Fruit fly (Drosophila melanogaster): Measurements from ENCODE around the gene CG33310.
A peak's percentile ranks its signal among the peaks of the same experiment; 100 is the strongest.

Gene CG33310

dm6 chr2L:15058118-15058402 is 31.4 kb downstream of the CG33310 start, which contains the start of gene CG33679:
Gene CG33679 (plus strand): TSS chr2L:15058303.
- TF ChIP-seq sens (GFP tag) = peak; percentile 50
- no peak for TF ChIP-seq gce (GFP tag; IDR thresholded peaks at IDR 0.05)
- TF ChIP-seq CG3065 (GFP tag; optimal IDR thresholded peaks at IDR 0.05) = no peak
- TF ChIP-seq slou (GFP tag; optimal IDR thresholded peaks at IDR 0.05) = no peak
- TF ChIP-seq sug (tag; optimal IDR thresholded peaks at IDR 0.05) = no peak
- no peak for TF ChIP-seq CG9437 (GFP tag; optimal IDR thresholded peaks at IDR 0.05)
- peak; percentile 26 for TF ChIP-seq Med (GFP tag)
- TF ChIP-seq CG1647 (GFP tag; optimal IDR thresholded peaks at IDR 0.05) = no peak
- TF ChIP-seq bigmax (GFP tag; optimal IDR thresholded peaks at IDR 0.05) = no peak
- no peak for TF ChIP-seq Doc2 (GFP tag; IDR thresholded peaks at IDR 0.05)
- TF ChIP-seq inv (GFP tag; IDR thresholded peaks at IDR 0.05; ENCODE audit: partially characterized antibody) = no peak
- no peak for TF ChIP-seq CG9876 (GFP tag; optimal IDR thresholded peaks at IDR 0.05)
- TF ChIP-seq HLHmδ (GFP tag; optimal IDR thresholded peaks at IDR 0.05) = no peak
- no peak for TF ChIP-seq salm (tag; optimal IDR thresholded peaks at IDR 0.05)
- peak; percentile 26 for TF ChIP-seq stwl (tag; optimal IDR thresholded peaks at IDR 0.05)
- TF ChIP-seq fu2 (GFP tag; optimal IDR thresholded peaks at IDR 0.05) = no peak
- peak; percentile 38 for TF ChIP-seq CG9797 (GFP tag; optimal IDR thresholded peaks at IDR 0.05)

dm6 chr2L:15059000-15059399 is 32.3 kb downstream of the CG33310 start:
- TF ChIP-seq CG4617 (GFP tag; optimal IDR thresholded peaks at IDR 0.05; ENCODE audit: borderline replicate concordance) (no peak), ken (GFP tag; IDR thresholded peaks at IDR 0.05) (no peak), CG4854 (GFP tag; optimal IDR thresholded peaks at IDR 0.05) (no peak), CG10366 (GFP tag; IDR thresholded peaks at IDR 0.05) (no peak), CG15514 (GFP tag; optimal IDR thresholded peaks at IDR 0.05) (no peak), CG3407 (GFP tag; optimal IDR thresholded peaks at IDR 0.05) (no peak), exex (tag; optimal IDR thresholded peaks at IDR 0.05) (peak; percentile 55), CG12104 (GFP tag; optimal IDR thresholded peaks at IDR 0.05) (no peak), Dref (GFP tag; IDR thresholded peaks at IDR 0.05) (0 out of 2 replicates have a peak, but pooled peaks have one; percentile 16), CG12219 (GFP tag; optimal IDR thresholded peaks at IDR 0.05) (no peak), Bdp1 (GFP tag; optimal IDR thresholded peaks at IDR 0.05) (no peak), CG31441 (GFP tag; IDR thresholded peaks at IDR 0.05) (no peak), Gsc (GFP tag; IDR thresholded peaks at IDR 0.05) (no peak), CG34422 (GFP tag; IDR thresholded peaks at IDR 0.05) (peak; percentile 10; the same call in 1 of the 3 replicates), B-H2 (GFP tag; optimal IDR thresholded peaks at IDR 0.05) (no peak), CG17385 (GFP tag; optimal IDR thresholded peaks at IDR 0.05) (no peak), cato (GFP tag; optimal IDR thresholded peaks at IDR 0.05; ENCODE audit: borderline replicate concordance) (no peak), Spps (tag; optimal IDR thresholded peaks at IDR 0.05) (no peak)

dm6 chr2L:15060580-15061005 is 33.9 kb downstream of the CG33310 start, which contains the start of gene TfIIS:
Gene TfIIS (minus strand): TSS chr2L:15060757.
- TF ChIP-seq Vsx1 (GFP tag; optimal IDR thresholded peaks at IDR 0.05) = peak; percentile 84
- TF ChIP-seq Ptx1 (GFP tag; IDR thresholded peaks at IDR 0.05) = peak; percentile 12; the same call in 1 of the 2 replicates
- peak; percentile 37 to 45 for TF ChIP-seq Hr51 (GFP tag; optimal IDR thresholded peaks at IDR 0.05)
- no peak for TF ChIP-seq peb (GFP tag; IDR thresholded peaks at IDR 0.05)
- TF ChIP-seq p53 (GFP tag; optimal IDR thresholded peaks at IDR 0.05) = peak; percentile 73
- TF ChIP-seq Nf-YA (GFP tag; IDR thresholded peaks at IDR 0.05) = no peak
- TF ChIP-seq her (GFP tag; optimal IDR thresholded peaks at IDR 0.05) = peak; percentile 23
- TF ChIP-seq CG17802 (tag; optimal IDR thresholded peaks at IDR 0.05) = peak; percentile 56
- peak; percentile 59 for TF ChIP-seq CG12769 (tag; optimal IDR thresholded peaks at IDR 0.05)
- peak; percentile 42 for TF ChIP-seq grau (tag; optimal IDR thresholded peaks at IDR 0.05)
- peak; percentile 88 for TF ChIP-seq Ets65A (GFP tag)
- no peak for TF ChIP-seq C15 (GFP tag; IDR thresholded peaks at IDR 0.05)
- TF ChIP-seq Rx (GFP tag; IDR thresholded peaks at IDR 0.05) = no peak
- peak; percentile 16 for TF ChIP-seq exex (tag; optimal IDR thresholded peaks at IDR 0.05)
- peak; percentile 55; the same call in 1 of the 3 replicates for TF ChIP-seq CG2199 (GFP tag; IDR thresholded peaks at IDR 0.05)
- TF ChIP-seq CG31365 (tag; optimal IDR thresholded peaks at IDR 0.05) = peak; percentile 98
- peak; percentile 27 for TF ChIP-seq wek (GFP tag; optimal IDR thresholded peaks at IDR 0.05)
- peak; percentile 58 for TF ChIP-seq vvl (GFP tag; IDR thresholded peaks at IDR 0.05)
